Worm (Caenorhabditis elegans) whole organism, midembryonic: ENCODE data around the gene ZK1320.11.

ENCODE experiments used
- flt-1 ChIP-seq: fragments of 200-800 bp; sonication (Bioruptor generic); IDR thresholded peaks from 2 replicates; pipeline ENCODE4 v1.3.6; 2022; ENCODE audit warnings: missing genetic modification characterization, missing compliant biosample characterization
- klf-2 ChIP-seq: fragments of 200-800 bp; sonication (Bioruptor generic); conservative IDR thresholded peaks from 2 replicates; pipeline ENCODE4 v1.3.6; 2022; ENCODE audit warnings: missing genetic modification reagents, missing genetic modification characterization, missing compliant biosample characterization
- med-1 ChIP-seq: sonication (generic microtip); optimal IDR thresholded peaks from 2 replicates; lab custom pipeline; 2017; ENCODE audit warnings: missing genetic modification characterization, mild to moderate bottlenecking, missing compliant biosample characterization, antibody characterized with exemption, missing genetic modification reagents; ENCODE audit not compliant: insufficient read depth
- ref-1 ChIP-seq: fragments of 200-800 bp; sonication (Bioruptor generic); conservative IDR thresholded peaks from 2 replicates; pipeline ENCODE4 v1.3.6; 2022; ENCODE audit warnings: missing genetic modification reagents, missing genetic modification characterization, missing compliant biosample characterization
- tab-1 ChIP-seq: fragments of 200-800 bp; sonication (Bioruptor generic); IDR thresholded peaks from 2 replicates; pipeline ENCODE4 v1.3.6; 2022; ENCODE audit warnings: missing genetic modification characterization, missing compliant biosample characterization
- ztf-29 ChIP-seq: fragments of 200-800 bp; sonication (Bioruptor generic); IDR thresholded peaks from 2 replicates; pipeline ENCODE4 v1.3.6; 2022; ENCODE audit warnings: missing genetic modification reagents, missing genetic modification characterization, missing compliant biosample characterization

- no peak for TF ChIP-seq flt-1
- TF ChIP-seq med-1 (GFP tag; lab: Kevin White, UChicago) = no peak
- TF ChIP-seq klf-2 (GFP tag; lab: Robert Waterston, UW) = no peak
- no peak for TF ChIP-seq ztf-29
- TF ChIP-seq tab-1 (GFP tag; lab: Robert Waterston, UW) = no peak
- no peak for TF ChIP-seq ref-1 (GFP tag; lab: Robert Waterston, UW)
These were observed 1.8 kb upstream of the ZK1320.11 start, which contains the start of gene ZK1320.5 for ce11 chrII:9665577-9665976.
